Worm (Caenorhabditis elegans) whole organism, L4/young adult: Measurements from ENCODE around the gene rgs-9.
A peak's percentile ranks its signal among the peaks of the same experiment; 100 is the strongest.

Experiments used
- W03F9.2 ChIP-seq: fragments of 150-350 bp; optimal IDR thresholded peaks from 2 replicates; lab custom pipeline; 2014; ENCODE audit warnings: missing biosample characterization, missing genetic modification characterization
- him-1 ChIP-seq: sonication (generic microtip); optimal IDR thresholded peaks from 2 replicates; lab custom pipeline; 2016; ENCODE audit warnings: missing genotype, missing genetic modification reagents, missing genetic modification characterization, missing compliant biosample characterization

- TF ChIP-seq W03F9.2 (tag; lab: Kevin White, UChicago) (no peak), him-1 (tag; lab: Kevin White, UChicago) (peak; percentile 54)
Observed at ce11 chrX:1888445-1889035, 26.5 kb upstream of the rgs-9 start.
